Worm (Caenorhabditis elegans) whole organism, young adult: ENCODE results near the gene nstp-4.

Experiments used
- K11D2.4 ChIP-seq: fragments of 200-800 bp; sonication (Bioruptor generic); IDR thresholded peaks from 2 replicates; pipeline ENCODE4 v1.3.6; 2022; ENCODE audit warnings: missing genetic modification reagents, missing genetic modification characterization, missing compliant biosample characterization
- K12H6.12 ChIP-seq: fragments of 200-800 bp; sonication (Bioruptor generic); optimal IDR thresholded peaks from 2 replicates; lab custom pipeline; 2018; ENCODE audit warnings: mild to moderate bottlenecking, missing genetic modification characterization, missing compliant biosample characterization
- egl-44 ChIP-seq: fragments of 200-800 bp; sonication (Bioruptor generic); IDR thresholded peaks from 2 replicates; pipeline ENCODE4 v1.3.6; 2022; ENCODE audit warnings: missing genetic modification reagents, missing genetic modification characterization, missing compliant biosample characterization
- hmg-1.2 ChIP-seq: fragments of 200-800 bp; sonication (Bioruptor generic); IDR thresholded peaks from 2 replicates; pipeline ENCODE4 v1.3.6; 2022; ENCODE audit warnings: missing genetic modification reagents, missing genetic modification characterization, missing compliant biosample characterization
- lsy-27 ChIP-seq: sonication (generic microtip); optimal IDR thresholded peaks from 2 replicates; lab custom pipeline; 2017; ENCODE audit warnings: missing genetic modification characterization, mild to moderate bottlenecking, missing compliant biosample characterization, antibody characterized with exemption, missing genotype, borderline replicate concordance; ENCODE audit not compliant: insufficient read depth
- nfyb-1 ChIP-seq: fragments of 200-800 bp; sonication (Bioruptor generic); IDR thresholded peaks from 2 replicates; pipeline ENCODE4 v1.3.6; 2022; ENCODE audit warnings: missing genetic modification reagents, missing genetic modification characterization, missing compliant biosample characterization
- nhr-80 ChIP-seq: sonication (generic microtip); optimal IDR thresholded peaks from 2 replicates; lab custom pipeline; 2016; ENCODE audit warnings: missing genetic modification characterization, missing compliant biosample characterization
- unc-130 ChIP-seq: sonication (generic microtip); optimal IDR thresholded peaks from 2 replicates; lab custom pipeline; 2016; ENCODE audit warnings: missing genetic modification reagents, missing genetic modification characterization, missing compliant biosample characterization
- unc-62 ChIP-seq: fragments of 150-350 bp; optimal IDR thresholded peaks from 2 replicates; lab custom pipeline; 2014; ENCODE audit warnings: missing biosample characterization, missing genetic modification reagents, missing genetic modification characterization

DNA sequence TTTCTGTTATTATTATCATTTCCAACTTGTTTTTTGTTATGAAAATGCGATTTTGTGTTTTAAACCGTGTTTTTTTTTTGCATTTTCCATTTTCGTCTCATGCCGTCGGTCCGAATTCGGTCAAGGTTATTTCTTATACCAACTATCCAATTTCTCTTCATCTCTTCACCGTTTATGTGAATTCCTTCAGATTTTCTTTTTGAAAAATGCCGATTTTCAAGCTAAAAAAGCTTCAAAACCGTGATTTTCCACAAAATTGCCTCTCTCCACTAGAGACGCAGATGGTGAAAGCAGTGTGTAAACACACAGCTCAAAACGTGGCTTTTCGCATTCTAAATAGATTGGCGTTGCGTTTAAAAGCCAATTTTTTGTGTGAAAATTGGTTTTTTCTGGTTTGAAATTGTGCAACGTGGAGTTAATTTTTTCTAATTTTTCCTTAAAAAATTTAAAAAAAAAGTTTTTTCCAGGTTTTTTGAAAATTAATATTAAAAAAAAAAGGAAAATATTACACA lies 733 bp upstream of the nstp-4 start:
- peak; percentile 46; the same call in 1 of the 2 replicates for TF ChIP-seq hmg-1.2
- no peak for TF ChIP-seq nhr-80 (tag; lab: Kevin White, UChicago)
- TF ChIP-seq unc-130, result no peak
- no peak for TF ChIP-seq egl-44 (GFP tag; lab: Robert Waterston, UW)
- no peak for TF ChIP-seq nfyb-1 (GFP tag; lab: Robert Waterston, UW)
- no peak for TF ChIP-seq unc-62
- no peak for TF ChIP-seq K12H6.12
- no peak for TF ChIP-seq lsy-27 (tag; lab: Kevin White, UChicago)
- no peak for TF ChIP-seq K11D2.4 (GFP tag; lab: Robert Waterston, UW)
